Fruit fly (Drosophila melanogaster): ENCODE measurements around the gene Hr83.

The Hr83 gene

dm6 chr3R:6374307-6374574 is 25.2 kb downstream of the Hr83 start, which contains the start of gene CG42564:
CG42564 (plus strand) TSS chr3R:6374475.
- TF ChIP-seq Jra (GFP tag; optimal IDR thresholded peaks at IDR 0.05) = no peak
- TF ChIP-seq sage (GFP tag; optimal IDR thresholded peaks at IDR 0.05) = no peak
- no peak for TF ChIP-seq brk (GFP tag; optimal IDR thresholded peaks at IDR 0.05)
- TF ChIP-seq h (GFP tag; optimal IDR thresholded peaks at IDR 0.05) = no peak
- no peak for TF ChIP-seq sv (GFP tag; optimal IDR thresholded peaks at IDR 0.05)
- no peak for TF ChIP-seq Mio (GFP tag; optimal IDR thresholded peaks at IDR 0.05)

- TF ChIP-seq OdsH (GFP tag; optimal IDR thresholded peaks at IDR 0.05) = no peak
- TF ChIP-seq brk (GFP tag; optimal IDR thresholded peaks at IDR 0.05) = no peak
- TF ChIP-seq GATAd (GFP tag; optimal IDR thresholded peaks at IDR 0.05) = no peak
- no peak for TF ChIP-seq Dif (GFP tag; optimal IDR thresholded peaks at IDR 0.05; ENCODE audit: partially characterized antibody)
- TF ChIP-seq Sp1 (GFP tag; optimal IDR thresholded peaks at IDR 0.05) = no peak
- TF ChIP-seq dmrt93B (GFP tag; optimal IDR thresholded peaks at IDR 0.05) = no peak
- TF ChIP-seq sv (GFP tag; optimal IDR thresholded peaks at IDR 0.05) = no peak
- TF ChIP-seq Vsx2 (GFP tag; optimal IDR thresholded peaks at IDR 0.05; ENCODE audit: partially characterized antibody) = no peak
- TF ChIP-seq h (GFP tag; optimal IDR thresholded peaks at IDR 0.05) = no peak
- TF ChIP-seq CG9705 (GFP tag; optimal IDR thresholded peaks at IDR 0.05) = no peak
- no peak for TF ChIP-seq foxo (GFP tag; optimal IDR thresholded peaks at IDR 0.05)
Measured at dm6 chr3R:6375944-6376343, 26.9 kb downstream of the Hr83 start, which contains the start of gene CRAT. CRAT (minus strand) TSS chr3R:6376044.

dm6 chr3R:6377497-6377896 is 28.5 kb downstream of the Hr83 start, which contains the start of gene CG42537:
CG42537 (plus strand) TSS chr3R:6377797.
- TF ChIP-seq br (GFP tag; optimal IDR thresholded peaks at IDR 0.05) (no peak), CG32264 (GFP tag; optimal IDR thresholded peaks at IDR 0.05) (no peak), sage (GFP tag; optimal IDR thresholded peaks at IDR 0.05) (no peak), woc (GFP tag; optimal IDR thresholded peaks at IDR 0.05) (no peak), N (GFP tag; optimal IDR thresholded peaks at IDR 0.05) (no peak), Rel (GFP tag; optimal IDR thresholded peaks at IDR 0.05) (no peak), Rel (tag; optimal IDR thresholded peaks at IDR 0.05) (no peak), dmrt93B (GFP tag; optimal IDR thresholded peaks at IDR 0.05) (no peak), ey (GFP tag; optimal IDR thresholded peaks at IDR 0.05) (no peak)

DNA sequence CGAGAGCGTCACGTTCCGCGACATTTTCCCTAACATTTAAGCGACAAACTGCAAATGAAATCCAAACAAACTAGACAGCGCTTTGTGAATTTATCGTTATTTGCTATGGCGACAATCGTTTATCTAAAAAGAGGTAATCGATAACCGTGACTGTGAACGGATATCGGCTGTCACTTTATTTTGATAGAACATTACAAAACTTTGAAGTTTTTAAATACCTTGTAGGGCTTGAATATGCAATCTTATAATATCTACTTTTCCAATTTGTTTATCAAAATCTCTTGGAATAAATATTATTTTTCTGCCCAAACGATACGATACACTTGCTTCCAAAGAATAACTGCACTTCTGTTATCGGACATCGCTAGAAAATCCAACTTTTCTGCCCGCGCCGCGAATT is 31.1 kb downstream of the Hr83 start, which contains the start of the genes CG1024 and TfIIFalpha:
Gene CG1024, minus strand, starts transcription at position 200 of the 400 bp plus-strand sequence.
Gene TfIIFalpha, plus strand, starts transcription at position 339 of the 400 bp plus-strand sequence.
- TF ChIP-seq rgr (GFP tag; optimal IDR thresholded peaks at IDR 0.05) = peak; percentile 6
- peak; percentile 24 for TF ChIP-seq h (GFP tag; optimal IDR thresholded peaks at IDR 0.05)
- TF ChIP-seq ey (GFP tag; optimal IDR thresholded peaks at IDR 0.05) = peak; percentile 12
- no peak for TF ChIP-seq GATAd (GFP tag; optimal IDR thresholded peaks at IDR 0.05)
- no peak for TF ChIP-seq dl (GFP tag; optimal IDR thresholded peaks at IDR 0.05; ENCODE audit: insufficient read depth in 1 of 2, partially characterized antibody in 2 of 2)
- TF ChIP-seq dsf (GFP tag; optimal IDR thresholded peaks at IDR 0.05; ENCODE audit: borderline replicate concordance) = peak; percentile 27
- TF ChIP-seq HLH106 (tag; optimal IDR thresholded peaks at IDR 0.05) = peak; percentile 22

DNA sequence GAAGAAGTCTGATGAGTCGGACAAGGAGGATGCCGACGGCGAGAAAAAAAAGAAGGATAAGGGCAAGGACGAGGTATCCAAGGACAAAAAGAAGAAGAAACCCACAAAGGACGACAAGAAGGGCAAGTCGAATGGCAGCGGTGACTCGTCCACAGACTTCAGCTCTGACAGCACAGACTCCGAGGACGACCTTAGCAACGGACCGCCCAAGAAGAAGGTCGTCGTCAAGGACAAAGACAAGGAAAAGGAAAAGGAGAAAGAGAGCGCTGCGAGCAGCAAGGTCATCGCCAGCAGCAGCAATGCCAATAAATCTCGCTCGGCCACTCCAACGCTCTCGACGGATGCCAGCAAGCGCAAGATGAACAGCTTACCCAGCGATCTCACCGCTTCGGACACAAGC is 32.7 kb downstream of the Hr83 start:
- TF ChIP-seq GATAd (GFP tag; optimal IDR thresholded peaks at IDR 0.05) = no peak
- TF ChIP-seq tai (GFP tag; optimal IDR thresholded peaks at IDR 0.05) = no peak
- no peak for TF ChIP-seq Hnf4 (GFP tag; optimal IDR thresholded peaks at IDR 0.05)
- TF ChIP-seq psq (GFP tag; optimal IDR thresholded peaks at IDR 0.05) = no peak

DNA sequence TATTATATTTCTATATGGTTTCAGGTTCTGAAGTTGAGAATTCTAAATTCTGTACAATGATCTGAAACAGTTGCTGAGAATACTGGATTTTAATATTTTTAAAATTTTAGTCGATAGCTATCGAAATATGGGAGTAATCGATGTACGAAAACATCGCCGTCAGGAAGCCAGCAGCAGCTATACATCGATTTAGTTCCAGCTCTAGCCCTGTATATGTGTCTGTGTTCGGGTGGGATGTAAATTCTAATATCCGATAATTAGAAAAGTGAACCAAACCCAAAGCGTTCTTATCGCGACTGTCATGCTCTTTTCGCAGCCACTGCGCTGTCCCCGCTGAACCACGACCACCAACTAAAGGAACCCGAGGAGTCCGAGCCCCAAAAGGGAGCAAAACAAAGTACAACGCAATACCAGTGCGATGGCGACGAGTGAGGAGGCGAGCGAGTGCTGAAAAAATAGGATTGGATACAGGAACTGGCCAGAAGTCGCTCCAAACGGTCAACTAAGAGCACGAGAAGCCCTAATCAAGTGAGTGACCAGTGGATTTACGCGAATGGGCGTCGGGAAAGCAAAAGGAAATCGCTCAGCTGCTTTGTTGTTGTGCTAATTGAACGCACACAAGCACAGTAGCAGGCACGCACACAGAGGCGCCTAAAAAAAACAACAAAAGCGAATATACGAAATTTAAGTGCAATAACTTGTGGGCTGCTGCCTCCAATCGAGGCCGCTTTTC is 33.9 kb downstream of the Hr83 start, which contains the start of gene gzl:
Gene gzl, plus strand, starts transcription at position 182 of the 733 bp plus-strand sequence.
- peak; percentile 51 for TF ChIP-seq N (GFP tag; optimal IDR thresholded peaks at IDR 0.05)
- no peak for TF ChIP-seq GATAd (GFP tag; optimal IDR thresholded peaks at IDR 0.05)
- TF ChIP-seq Abd-B (GFP tag; optimal IDR thresholded peaks at IDR 0.05) = no peak
- peak; percentile 51 for TF ChIP-seq Jra (GFP tag; optimal IDR thresholded peaks at IDR 0.05)
- peak; percentile 17 for TF ChIP-seq sage (GFP tag; optimal IDR thresholded peaks at IDR 0.05)
- peak; percentile 28 for TF ChIP-seq h (GFP tag; optimal IDR thresholded peaks at IDR 0.05)
- TF ChIP-seq rgr (GFP tag; optimal IDR thresholded peaks at IDR 0.05) = peak; percentile 11
- TF ChIP-seq Hr83 (GFP tag; optimal IDR thresholded peaks at IDR 0.05; ENCODE audit: poor library complexity, severe bottlenecking) = peak; percentile 14
- TF ChIP-seq Rel (GFP tag; optimal IDR thresholded peaks at IDR 0.05) = no peak
- TF ChIP-seq Rel (tag; optimal IDR thresholded peaks at IDR 0.05) = no peak
